Worm (Caenorhabditis elegans) whole organism, L2 larva: ENCODE data around the gene R01H2.7.

Source experiments
- ZK546.5 ChIP-seq: sonication (generic microtip); optimal IDR thresholded peaks from 2 replicates; lab custom pipeline; 2017; ENCODE audit warnings: missing biosample characterization, missing genetic modification characterization
- aly-2 ChIP-seq: fragments of 150-350 bp; optimal IDR thresholded peaks from 2 replicates; lab custom pipeline; 2014; ENCODE audit warnings: missing biosample characterization, missing genetic modification characterization
- ama-1 ChIP-seq: fragments of 150-350 bp; optimal IDR thresholded peaks from 2 replicates; lab custom pipeline; 2018; ENCODE audit warnings: inconsistent platforms
- mab-5 ChIP-seq: fragments of 150-350 bp; optimal IDR thresholded peaks from 2 replicates; lab custom pipeline; 2014; ENCODE audit warnings: missing biosample characterization, missing genetic modification characterization
- mdl-1 ChIP-seq, 2 experiments: fragments of 150-350 bp in 1 of 2; sonication (generic microtip) in 1 of 2; optimal IDR thresholded peaks; 2 replicates each; lab custom pipeline; 2017; ENCODE audit warnings: missing biosample characterization in 2 of 2, missing genetic modification characterization in 2 of 2
- nhr-10 ChIP-seq: sonication (generic microtip); optimal IDR thresholded peaks from 2 replicates; lab custom pipeline; 2017; ENCODE audit warnings: missing biosample characterization, missing genetic modification characterization
- nhr-237 ChIP-seq: fragments of 150-350 bp; optimal IDR thresholded peaks from 2 replicates; lab custom pipeline; 2014; ENCODE audit warnings: missing biosample characterization, missing genetic modification characterization

DNA sequence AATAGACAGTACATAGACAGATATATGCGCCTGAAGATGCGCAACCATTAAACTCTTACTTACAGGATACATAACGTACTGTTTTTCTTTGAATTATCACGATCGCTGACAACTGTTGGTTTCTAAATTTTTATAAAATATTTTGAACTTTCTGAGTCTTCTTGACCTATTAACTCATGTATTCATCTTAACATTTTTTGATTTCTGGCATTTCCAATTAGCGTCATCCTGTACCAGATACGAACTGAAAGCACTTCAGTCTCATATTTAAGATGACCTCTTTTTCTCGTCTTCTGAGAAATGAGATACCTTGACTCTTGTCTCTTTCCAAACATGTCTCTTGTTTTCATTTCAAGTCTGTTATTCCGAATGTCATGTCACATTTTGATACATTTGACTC lies 31.8 kb downstream of the R01H2.7 start:
- TF ChIP-seq aly-2 (tag; lab: Kevin White, UChicago) (no peak), ama-1 (lab: Kevin White, UChicago) (no peak), mdl-1 (tag; optimal IDR thresholded peaks at IDR 0.05; lab: Kevin White, UChicago) (no peak), nhr-237 (no peak), ZK546.5 (tag; lab: Kevin White, UChicago) (no peak), mab-5 (tag; lab: Kevin White, UChicago) (no peak), nhr-10 (no peak)
